Worm (Caenorhabditis elegans): ENCODE measurements around the gene frh-1.

The frh-1 gene

ce11 chrII:5933133-5933532 lies 15.9 kb downstream of the frh-1 start:
- TF ChIP-seq lin-39 (tag; optimal IDR thresholded peaks at IDR 0.05): no peak
- no peak for TF ChIP-seq ceh-9 (tag; optimal IDR thresholded peaks at IDR 0.05)
- TF ChIP-seq ztf-4 (tag; optimal IDR thresholded peaks at IDR 0.05): no peak
- TF ChIP-seq ztf-11 (tag; optimal IDR thresholded peaks at IDR 0.05): no peak
- TF ChIP-seq tbx-2 (tag; optimal IDR thresholded peaks at IDR 0.05): no peak
- no peak for TF ChIP-seq ama-1 (optimal IDR thresholded peaks at IDR 0.05)
- no peak for TF ChIP-seq elt-3 (tag; optimal IDR thresholded peaks at IDR 0.05)
- TF ChIP-seq ZK546.5 (tag; optimal IDR thresholded peaks at IDR 0.05): no peak
- no peak for TF ChIP-seq nfya-1 (tag; optimal IDR thresholded peaks at IDR 0.05; ENCODE audit: insufficient read depth)
- TF ChIP-seq pqm-1 (tag; optimal IDR thresholded peaks at IDR 0.05): no peak
- no peak for TF ChIP-seq egl-27 (tag; optimal IDR thresholded peaks at IDR 0.05)
- TF ChIP-seq elt-1 (tag; optimal IDR thresholded peaks at IDR 0.05): no peak
- no peak for TF ChIP-seq fkh-10 (GFP tag; optimal IDR thresholded peaks at IDR 0.05)
- no peak for TF ChIP-seq eor-1 (tag; optimal IDR thresholded peaks at IDR 0.05)
- no peak for TF ChIP-seq elt-2 (tag; optimal IDR thresholded peaks at IDR 0.05)
- TF ChIP-seq nhr-237 (tag; optimal IDR thresholded peaks at IDR 0.05): no peak
- no peak for TF ChIP-seq nhr-76 (tag; optimal IDR thresholded peaks at IDR 0.05)

- TF ChIP-seq hmg-11 (tag; optimal IDR thresholded peaks at IDR 0.05): no peak
- TF ChIP-seq ztf-4 (tag; optimal IDR thresholded peaks at IDR 0.05): no peak
- TF ChIP-seq nhr-12 (tag; optimal IDR thresholded peaks at IDR 0.05): no peak
- TF ChIP-seq nhr-23 (tag; optimal IDR thresholded peaks at IDR 0.05): peak; percentile 3
- TF ChIP-seq ztf-11 (tag; optimal IDR thresholded peaks at IDR 0.05): no peak
- TF ChIP-seq nhr-67 (tag; optimal IDR thresholded peaks at IDR 0.05): no peak
- no peak for TF ChIP-seq daf-12 (tag; optimal IDR thresholded peaks at IDR 0.05)
- peak; percentile 9 for TF ChIP-seq egl-5 (tag; optimal IDR thresholded peaks at IDR 0.05)
- no peak for TF ChIP-seq jun-1 (tag; optimal IDR thresholded peaks at IDR 0.05)
- TF ChIP-seq elt-3 (tag; optimal IDR thresholded peaks at IDR 0.05): no peak
- no peak for TF ChIP-seq elt-1 (tag; optimal IDR thresholded peaks at IDR 0.05)
- no peak for TF ChIP-seq pha-4 (tag; optimal IDR thresholded peaks at IDR 0.05)
- no peak for TF ChIP-seq fkh-10 (GFP tag; optimal IDR thresholded peaks at IDR 0.05)
- TF ChIP-seq ceh-28 (tag; optimal IDR thresholded peaks at IDR 0.05): peak; percentile 79
- TF ChIP-seq nhr-25 (tag; optimal IDR thresholded peaks at IDR 0.05): peak; percentile 21
- no peak for TF ChIP-seq eor-1 (tag; optimal IDR thresholded peaks at IDR 0.05)
- no peak for TF ChIP-seq mdl-1 (tag; optimal IDR thresholded peaks at IDR 0.05)
- TF ChIP-seq nhr-237 (tag; optimal IDR thresholded peaks at IDR 0.05): no peak
- TF ChIP-seq mml-1 (tag; optimal IDR thresholded peaks at IDR 0.05): no peak
- TF ChIP-seq nhr-11 (tag; optimal IDR thresholded peaks at IDR 0.05): no peak
- no peak for TF ChIP-seq lsy-12 (tag; optimal IDR thresholded peaks at IDR 0.05)
- TF ChIP-seq nfya-1 (tag; optimal IDR thresholded peaks at IDR 0.05; ENCODE audit: insufficient read depth): peak; percentile 0
- TF ChIP-seq elt-2 (tag; optimal IDR thresholded peaks at IDR 0.05): no peak
- TF ChIP-seq R02D3.7 (tag; optimal IDR thresholded peaks at IDR 0.05): no peak
- TF ChIP-seq ceh-82 (tag; optimal IDR thresholded peaks at IDR 0.05): no peak
- TF ChIP-seq nhr-43 (tag; optimal IDR thresholded peaks at IDR 0.05; ENCODE audit: poor library complexity, severe bottlenecking): no peak
- no peak for TF ChIP-seq tbx-2 (tag; optimal IDR thresholded peaks at IDR 0.05)
- TF ChIP-seq ama-1 (optimal IDR thresholded peaks at IDR 0.05): no peak
- no peak for TF ChIP-seq sea-2 (GFP tag; optimal IDR thresholded peaks at IDR 0.05)
Measured at ce11 chrII:5933962-5934422, 16.8 kb downstream of the frh-1 start.

- TF ChIP-seq nhr-28 (tag; optimal IDR thresholded peaks at IDR 0.05) (no peak), pqm-1 (tag; optimal IDR thresholded peaks at IDR 0.05) (peak; percentile 76), nfya-1 (tag; optimal IDR thresholded peaks at IDR 0.05; ENCODE audit: insufficient read depth) (no peak), egl-27 (tag; optimal IDR thresholded peaks at IDR 0.05) (no peak), nhr-43 (tag; optimal IDR thresholded peaks at IDR 0.05; ENCODE audit: poor library complexity, severe bottlenecking) (no peak), fos-1 (tag; optimal IDR thresholded peaks at IDR 0.05) (no peak), nhr-67 (tag; optimal IDR thresholded peaks at IDR 0.05) (no peak), ZK546.5 (tag; optimal IDR thresholded peaks at IDR 0.05) (no peak), lsy-12 (tag; optimal IDR thresholded peaks at IDR 0.05) (no peak), elt-1 (tag; optimal IDR thresholded peaks at IDR 0.05) (peak; percentile 87), elt-2 (tag; optimal IDR thresholded peaks at IDR 0.05) (peak; percentile 87), nhr-12 (tag; optimal IDR thresholded peaks at IDR 0.05) (no peak), lin-15B (tag; optimal IDR thresholded peaks at IDR 0.05) (no peak), nhr-11 (tag; optimal IDR thresholded peaks at IDR 0.05) (no peak), fkh-10 (GFP tag; optimal IDR thresholded peaks at IDR 0.05) (no peak), unc-62 (GFP tag; optimal IDR thresholded peaks at IDR 0.05) (no peak), zag-1 (tag; optimal IDR thresholded peaks at IDR 0.05) (no peak), skn-1 (tag; optimal IDR thresholded peaks at IDR 0.05) (no peak), egl-5 (tag; optimal IDR thresholded peaks at IDR 0.05) (no peak), jun-1 (tag; optimal IDR thresholded peaks at IDR 0.05) (peak; percentile 78), pha-4 (tag; optimal IDR thresholded peaks at IDR 0.05) (peak; percentile 28), ceh-9 (tag; optimal IDR thresholded peaks at IDR 0.05) (no peak)
Measured at ce11 chrII:5936009-5936408, 18.8 kb downstream of the frh-1 start.
